Worm (Caenorhabditis elegans) whole organism, early embryonic: Measurements from ENCODE around the gene nep-21.
"Not testable (repeated sequence)": the region's sequence is repeated elsewhere in the genome, so short reads cannot be mapped to it uniquely, and the experiment has no call there.

Source experiments
- B0310.2 ChIP-seq: sonication (generic microtip); optimal IDR thresholded peaks from 2 replicates; lab custom pipeline; 2016; ENCODE audit warnings: mild to moderate bottlenecking, missing genetic modification characterization, missing compliant biosample characterization
- F13C5.2 ChIP-seq: sonication (generic microtip); optimal IDR thresholded peaks from 2 replicates; lab custom pipeline; 2017; ENCODE audit warnings: mild to moderate bottlenecking, missing genetic modification characterization, inconsistent platforms, missing compliant biosample characterization
- aly-1 ChIP-seq: sonication (generic microtip); optimal IDR thresholded peaks from 2 replicates; lab custom pipeline; 2016; ENCODE audit warnings: missing genetic modification characterization, missing compliant biosample characterization
- ama-1 ChIP-seq: fragments of 150-350 bp; optimal IDR thresholded peaks from 2 replicates; lab custom pipeline; 2014
- ceh-13 ChIP-seq: fragments of 200-800 bp; sonication (Bioruptor generic); optimal IDR thresholded peaks from 2 replicates; lab custom pipeline; 2018; ENCODE audit warnings: mild to moderate bottlenecking, missing genetic modification characterization, missing compliant biosample characterization
- ceh-36 ChIP-seq: sonication (generic microtip); optimal IDR thresholded peaks from 2 replicates; lab custom pipeline; 2016; ENCODE audit warnings: missing genetic modification characterization, inconsistent platforms, missing compliant biosample characterization
- ets-7 ChIP-seq: sonication (generic microtip); optimal IDR thresholded peaks from 2 replicates; lab custom pipeline; 2016; ENCODE audit warnings: missing genotype, missing genetic modification characterization, missing compliant biosample characterization
- flt-1 ChIP-seq: fragments of 200-800 bp; sonication (Bioruptor generic); IDR thresholded peaks from 2 replicates; pipeline ENCODE4 v1.3.6; 2022; ENCODE audit warnings: missing genetic modification characterization, missing compliant biosample characterization
- hmbx-1 ChIP-seq: sonication (generic microtip); optimal IDR thresholded peaks from 2 replicates; lab custom pipeline; 2016; ENCODE audit warnings: mild to moderate bottlenecking, missing genetic modification characterization, missing compliant biosample characterization
- hmg-4 ChIP-seq: fragments of 200-800 bp; sonication (Bioruptor generic); optimal IDR thresholded peaks from 2 replicates; lab custom pipeline; 2018; ENCODE audit warnings: mild to moderate bottlenecking, missing genetic modification characterization, missing compliant biosample characterization
- hnd-1 ChIP-seq: sonication (generic microtip); optimal IDR thresholded peaks from 2 replicates; lab custom pipeline; 2016; ENCODE audit warnings: missing genetic modification characterization, missing compliant biosample characterization
- pes-1 ChIP-seq: fragments of 200-800 bp; sonication (Bioruptor generic); IDR thresholded peaks from 2 replicates; pipeline ENCODE4 v1.3.6; 2022; ENCODE audit warnings: missing genetic modification reagents, missing genetic modification characterization, missing compliant biosample characterization
- scrt-1 ChIP-seq: fragments of 200-800 bp; sonication (Bioruptor generic); IDR thresholded peaks from 2 replicates; pipeline ENCODE4 v1.3.6; 2022; ENCODE audit warnings: missing genetic modification characterization, missing compliant biosample characterization
- sea-1 ChIP-seq: fragments of 200-800 bp; sonication (Bioruptor generic); conservative IDR thresholded peaks from 2 replicates; pipeline ENCODE4 v1.3.6; 2022; ENCODE audit warnings: missing genetic modification characterization, missing compliant biosample characterization
- tbx-11 ChIP-seq: fragments of 200-800 bp; sonication (Bioruptor generic); IDR thresholded peaks from 2 replicates; pipeline ENCODE4 v1.3.6; 2022; ENCODE audit warnings: missing genetic modification characterization, missing compliant biosample characterization
- tbx-37 ChIP-seq: fragments of 200-800 bp; sonication (Bioruptor generic); conservative IDR thresholded peaks from 2 replicates; pipeline ENCODE4 v1.3.6; 2022; ENCODE audit warnings: missing genetic modification reagents, missing genetic modification characterization, missing compliant biosample characterization
- tra-4 ChIP-seq: sonication (generic microtip); optimal IDR thresholded peaks from 2 replicates; lab custom pipeline; 2017; ENCODE audit warnings: missing genetic modification characterization, missing compliant biosample characterization

nep-21 gene

ce11 chrV:14226373-14226772 is at the start of gene nep-21:
TSS of gene nep-21 (minus strand) at chrV:14226473.
- TF ChIP-seq ets-7 (tag; lab: Kevin White, UChicago): no peak
- TF ChIP-seq scrt-1: no peak
- TF ChIP-seq tbx-37 (GFP tag; lab: Robert Waterston, UW): no peak
- no peak for TF ChIP-seq ama-1 (lab: Kevin White, UChicago)
- no peak for TF ChIP-seq hnd-1
- no peak for TF ChIP-seq aly-1 (tag; lab: Kevin White, UChicago)
- TF ChIP-seq sea-1 (GFP tag; lab: Robert Waterston, UW): no peak
- TF ChIP-seq pes-1 (GFP tag; lab: Robert Waterston, UW): no peak
- TF ChIP-seq tra-4 (tag; lab: Kevin White, UChicago): no peak
- TF ChIP-seq F13C5.2 (tag; lab: Kevin White, UChicago): no peak
- TF ChIP-seq ceh-13: no peak
- no peak for TF ChIP-seq hmg-4
- no peak for TF ChIP-seq tbx-11 (GFP tag; lab: Robert Waterston, UW)
- TF ChIP-seq hmbx-1 (tag; lab: Kevin White, UChicago): no peak
- no peak for TF ChIP-seq B0310.2 (tag; lab: Kevin White, UChicago)
- no peak for TF ChIP-seq flt-1 (GFP tag; lab: Robert Waterston, UW)

- TF ChIP-seq F13C5.2 (tag; lab: Kevin White, UChicago); ets-7 (tag; lab: Kevin White, UChicago); tbx-37 (GFP tag; lab: Robert Waterston, UW): not testable (repeated sequence)
Observed at ce11 chrV:14274268-14274667, 48.0 kb upstream of the nep-21 start, which contains the start of gene F40G12.7. TSS of gene F40G12.7 (plus strand) at chrV:14274568.

- TF ChIP-seq ceh-13 (no peak), ets-7 (tag; lab: Kevin White, UChicago) (no peak), hmg-4 (no peak), aly-1 (tag; lab: Kevin White, UChicago) (no peak), tbx-11 (GFP tag; lab: Robert Waterston, UW) (no peak), hnd-1 (no peak)
Observed at ce11 chrV:14273019-14273418, 46.7 kb upstream of the nep-21 start, which contains the start of gene F40G12.6. TSS of gene F40G12.6 (minus strand) at chrV:14273119.

- TF ChIP-seq pes-1 (GFP tag; lab: Robert Waterston, UW): no peak
- TF ChIP-seq hnd-1: no peak
- TF ChIP-seq hmg-4: no peak
- no peak for TF ChIP-seq B0310.2 (tag; lab: Kevin White, UChicago)
- TF ChIP-seq F13C5.2 (tag; lab: Kevin White, UChicago): no peak
- TF ChIP-seq sea-1 (GFP tag; lab: Robert Waterston, UW): no peak
- no peak for TF ChIP-seq aly-1 (tag; lab: Kevin White, UChicago)
- TF ChIP-seq scrt-1: no peak
- TF ChIP-seq tbx-11 (GFP tag; lab: Robert Waterston, UW): no peak
- no peak for TF ChIP-seq tbx-37 (GFP tag; lab: Robert Waterston, UW)
- TF ChIP-seq ceh-36 (tag; lab: Kevin White, UChicago): no peak
- TF ChIP-seq flt-1 (GFP tag; lab: Robert Waterston, UW): no peak
- TF ChIP-seq ceh-13: no peak
- TF ChIP-seq hmbx-1 (tag; lab: Kevin White, UChicago): no peak
- no peak for TF ChIP-seq tra-4 (tag; lab: Kevin White, UChicago)
- TF ChIP-seq ets-7 (tag; lab: Kevin White, UChicago): no peak
- TF ChIP-seq ama-1 (lab: Kevin White, UChicago): no peak
Observed at ce11 chrV:14270729-14271128, 44.5 kb upstream of the nep-21 start, which contains the start of gene F40G12.5. TSS of gene F40G12.5 (minus strand) at chrV:14270829.

ce11 chrV:14268616-14269015 is 42.3 kb upstream of the nep-21 start, which contains the start of gene F40G12.4:
TSS of gene F40G12.4 (minus strand) at chrV:14268716.
- no peak for TF ChIP-seq aly-1 (tag; lab: Kevin White, UChicago)
- no peak for TF ChIP-seq tra-4 (tag; lab: Kevin White, UChicago)
- TF ChIP-seq flt-1 (GFP tag; lab: Robert Waterston, UW): no peak
- TF ChIP-seq B0310.2 (tag; lab: Kevin White, UChicago): no peak
- TF ChIP-seq hmbx-1 (tag; lab: Kevin White, UChicago): no peak
- no peak for TF ChIP-seq ets-7 (tag; lab: Kevin White, UChicago)

- TF ChIP-seq pes-1 (GFP tag; lab: Robert Waterston, UW) (no peak), flt-1 (GFP tag; lab: Robert Waterston, UW) (no peak), hmg-4 (no peak), ceh-13 (no peak), tbx-11 (GFP tag; lab: Robert Waterston, UW) (no peak), sea-1 (GFP tag; lab: Robert Waterston, UW) (no peak), tra-4 (tag; lab: Kevin White, UChicago) (no peak), F13C5.2 (tag; lab: Kevin White, UChicago) (no peak), ceh-36 (tag; lab: Kevin White, UChicago) (no peak), hnd-1 (no peak), ets-7 (tag; lab: Kevin White, UChicago) (no peak), B0310.2 (tag; lab: Kevin White, UChicago) (no peak), ama-1 (lab: Kevin White, UChicago) (no peak)
Observed at ce11 chrV:14267326-14267942, 41.2 kb upstream of the nep-21 start.

- no peak for TF ChIP-seq aly-1 (tag; lab: Kevin White, UChicago)
- TF ChIP-seq tra-4 (tag; lab: Kevin White, UChicago): no peak
- no peak for TF ChIP-seq sea-1 (GFP tag; lab: Robert Waterston, UW)
- no peak for TF ChIP-seq hmbx-1 (tag; lab: Kevin White, UChicago)
Observed at ce11 chrV:14260831-14261230, 34.6 kb upstream of the nep-21 start, which contains the start of gene F40G12.2. TSS of gene F40G12.2 (minus strand) at chrV:14260931.
